Worm (Caenorhabditis elegans): ENCODE measurements around the gene eat-17.

Gene eat-17

DNA sequence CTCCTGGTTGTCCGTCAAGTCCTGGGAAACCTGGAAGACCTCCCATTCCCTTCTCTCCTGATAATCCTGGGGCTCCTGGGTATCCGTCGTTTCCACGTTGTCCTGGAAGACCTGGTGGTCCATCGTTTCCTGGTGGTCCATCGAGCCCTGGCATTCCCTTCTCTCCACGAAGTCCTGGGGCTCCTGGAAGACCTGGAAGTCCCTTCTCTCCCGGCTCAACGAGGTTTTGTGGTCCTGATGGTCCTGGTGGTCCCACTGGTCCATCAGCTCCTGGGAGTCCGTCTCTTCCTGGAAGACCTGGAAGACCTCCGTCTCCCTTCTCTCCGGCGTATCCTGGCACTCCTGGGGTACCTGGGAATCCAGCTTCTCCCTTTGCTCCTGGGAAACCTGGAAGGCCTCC is 34.7 kb downstream of the eat-17 start:
- TF ChIP-seq unc-62 (GFP tag; optimal IDR thresholded peaks at IDR 0.05 in 1 of 2): peak in 1 of 2 experiments; percentile 3
- TF ChIP-seq unc-62 (tag; optimal IDR thresholded peaks at IDR 0.05): no peak
- TF ChIP-seq set-16 (GFP tag; IDR thresholded peaks at IDR 0.05): peak; percentile 89
- no peak for TF ChIP-seq ZK337.2 (GFP tag; IDR thresholded peaks at IDR 0.05)
- TF ChIP-seq fkh-10 (GFP tag; optimal IDR thresholded peaks at IDR 0.05): no peak

DNA sequence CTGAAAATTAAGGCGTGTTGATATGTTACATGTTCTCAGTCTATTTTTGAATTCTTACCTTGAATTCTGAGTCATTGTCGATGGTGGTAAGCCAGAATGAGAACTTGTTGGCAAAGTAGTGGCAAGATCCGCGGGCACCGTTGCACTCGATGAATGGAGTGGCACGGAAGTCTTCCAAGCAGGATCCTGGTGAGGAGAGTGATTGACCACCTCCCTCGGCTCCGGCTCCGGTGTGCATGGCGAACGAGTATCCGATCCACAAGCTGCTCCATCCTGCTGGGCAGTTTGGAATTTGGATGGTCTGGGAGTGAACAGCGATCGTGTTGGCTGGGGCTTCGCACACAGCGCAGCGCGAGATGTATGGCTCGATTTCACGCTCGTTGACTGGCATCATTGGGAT is 35.5 kb downstream of the eat-17 start:
- TF ChIP-seq nhr-111 (GFP tag; optimal IDR thresholded peaks at IDR 0.05) (no peak), set-16 (GFP tag; IDR thresholded peaks at IDR 0.05) (peak; percentile 75), daf-19 (GFP tag; conservative IDR thresholded peaks at IDR 0.05) (no peak), ztf-7 (tag; optimal IDR thresholded peaks at IDR 0.05) (no peak), F49E8.2 (tag; optimal IDR thresholded peaks at IDR 0.05; ENCODE audit: borderline replicate concordance) (no peak)

DNA sequence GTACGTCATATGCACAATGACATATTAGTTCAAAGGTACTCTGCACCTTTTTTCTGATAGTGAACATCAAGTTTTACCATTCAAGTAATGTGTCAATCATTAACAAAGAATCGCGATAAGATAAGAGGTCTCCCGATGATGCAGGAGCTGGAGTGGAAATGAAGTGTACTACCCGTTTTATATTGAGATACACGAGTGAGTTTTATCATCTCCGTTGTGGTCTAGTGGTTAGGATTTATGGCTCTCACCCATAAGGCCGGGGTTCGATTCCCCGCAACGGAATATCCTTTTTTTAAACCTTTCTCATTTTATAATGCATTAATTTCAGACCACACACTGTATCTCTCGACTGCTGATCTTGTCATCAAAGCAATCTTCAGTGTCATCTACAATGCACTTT is 38.7 kb downstream of the eat-17 start:
- TF ChIP-seq ama-1 (optimal IDR thresholded peaks at IDR 0.05) (no peak), lin-38 (GFP tag; IDR thresholded peaks at IDR 0.05) (peak; percentile 71), nhr-77 (tag; optimal IDR thresholded peaks at IDR 0.05) (peak; percentile 61), mes-2 (tag; optimal IDR thresholded peaks at IDR 0.05; ENCODE audit: poor library complexity, severe bottlenecking) (peak; percentile 81), daf-12 (tag; optimal IDR thresholded peaks at IDR 0.05) (no peak), nhr-48 (tag; optimal IDR thresholded peaks at IDR 0.05) (peak; percentile 89), daf-16 (GFP tag; optimal IDR thresholded peaks at IDR 0.05) (peak; percentile 15 to 94), daf-16 (tag; optimal IDR thresholded peaks at IDR 0.05) (peak; percentile 59), lin-13 (GFP tag; optimal IDR thresholded peaks at IDR 0.05) (peak; percentile 66), mep-1 (tag; optimal IDR thresholded peaks at IDR 0.05) (peak; percentile 79), hlh-11 (tag; optimal IDR thresholded peaks at IDR 0.05) (peak; percentile 83), pha-4 (GFP tag; IDR thresholded peaks at IDR 0.05) (peak; percentile 81; the same call in 1 of the 2 replicates), pha-4 (tag; optimal IDR thresholded peaks at IDR 0.05) (no peak), spr-3 (GFP tag; optimal IDR thresholded peaks at IDR 0.05) (peak; percentile 41), tra-1 (GFP tag; IDR thresholded peaks at IDR 0.05) (peak; percentile 92), ceh-28 (tag; optimal IDR thresholded peaks at IDR 0.05) (no peak), lim-7 (GFP tag; IDR thresholded peaks at IDR 0.05) (peak; percentile 65), F44E2.7 (GFP tag; IDR thresholded peaks at IDR 0.05) (0 out of 2 replicates have a peak, but pooled peaks have one; percentile 36), ZK546.5 (tag; optimal IDR thresholded peaks at IDR 0.05) (no peak), lin-29 (GFP tag; IDR thresholded peaks at IDR 0.05) (peak; percentile 56; the same call in 1 of the 2 replicates), lsy-2 (tag; optimal IDR thresholded peaks at IDR 0.05) (peak in 1 of 2 experiments; percentile 61), hif-1 (tag; optimal IDR thresholded peaks at IDR 0.05) (peak in 1 of 2 experiments; percentile 29), saeg-2 (GFP tag; IDR thresholded peaks at IDR 0.05) (peak; percentile 53; the same call in 1 of the 2 replicates), nhr-41 (GFP tag; IDR thresholded peaks at IDR 0.05) (peak; percentile 79), zfp-2 (tag; optimal IDR thresholded peaks at IDR 0.05) (no peak), aha-1 (tag) (peak; percentile 95), egl-27 (tag; optimal IDR thresholded peaks at IDR 0.05) (no peak), snpc-4 (tag; optimal IDR thresholded peaks at IDR 0.05) (no peak), D1046.2 (GFP tag; IDR thresholded peaks at IDR 0.05) (no peak), R02D3.7 (tag; optimal IDR thresholded peaks at IDR 0.05) (no peak), vab-7 (GFP tag; IDR thresholded peaks at IDR 0.05) (peak; percentile 71), nhr-11 (tag; optimal IDR thresholded peaks at IDR 0.05) (peak; percentile 44), lin-39 (tag; optimal IDR thresholded peaks at IDR 0.05) (no peak), lin-1 (GFP tag; IDR thresholded peaks at IDR 0.05) (peak; percentile 82; the same call in 1 of the 2 replicates), dpl-1 (GFP tag; optimal IDR thresholded peaks at IDR 0.05) (no peak), dmd-6 (GFP tag; IDR thresholded peaks at IDR 0.05) (peak; percentile 93), pqm-1 (tag; optimal IDR thresholded peaks at IDR 0.05) (peak; percentile 94), lin-15B (tag; optimal IDR thresholded peaks at IDR 0.05) (no peak), F49E8.2 (tag; optimal IDR thresholded peaks at IDR 0.05; ENCODE audit: borderline replicate concordance) (peak; percentile 12), egl-43 (GFP tag; IDR thresholded peaks at IDR 0.05) (peak; percentile 84), unc-39 (tag; optimal IDR thresholded peaks at IDR 0.05) (no peak)
